Worm (Caenorhabditis elegans): ENCODE data around the gene prx-5.

- TF ChIP-seq W03F9.2 (tag; optimal IDR thresholded peaks at IDR 0.05) (no peak), him-1 (tag; optimal IDR thresholded peaks at IDR 0.05) (no peak), dao-5 (tag; optimal IDR thresholded peaks at IDR 0.05) (no peak)
Observed at ce11 chrII:8732339-8733100, 27.9 kb downstream of the prx-5 start, which contains the start of gene rol-6.
